Worm (Caenorhabditis elegans) whole organism, L2 larva: ENCODE measurements around the gene srw-118.

Experiments used
- ceh-82 ChIP-seq: fragments of 150-350 bp; optimal IDR thresholded peaks from 2 replicates; lab custom pipeline; 2014; ENCODE audit warnings: missing biosample characterization, missing genetic modification characterization
- elt-1 ChIP-seq: fragments of 150-350 bp; optimal IDR thresholded peaks from 2 replicates; lab custom pipeline; 2014; ENCODE audit warnings: missing biosample characterization, missing genetic modification characterization
- fos-1 ChIP-seq: fragments of 150-350 bp; optimal IDR thresholded peaks from 2 replicates; lab custom pipeline; 2014; ENCODE audit warnings: missing biosample characterization, missing genetic modification characterization
- mab-5 ChIP-seq: fragments of 150-350 bp; optimal IDR thresholded peaks from 2 replicates; lab custom pipeline; 2014; ENCODE audit warnings: missing biosample characterization, missing genetic modification characterization
- nhr-11 ChIP-seq: fragments of 150-350 bp; optimal IDR thresholded peaks from 2 replicates; lab custom pipeline; 2014; ENCODE audit warnings: missing biosample characterization, missing genetic modification characterization
- nhr-25 ChIP-seq: fragments of 150-350 bp; sonication (generic microtip); optimal IDR thresholded peaks from 3 replicates; lab custom pipeline; 2014; ENCODE audit warnings: missing biosample characterization, missing genetic modification characterization
- nhr-77 ChIP-seq: fragments of 150-350 bp; optimal IDR thresholded peaks from 2 replicates; lab custom pipeline; 2014; ENCODE audit warnings: missing biosample characterization, missing genetic modification characterization
- snpc-4 ChIP-seq: fragments of 150-350 bp; optimal IDR thresholded peaks from 2 replicates; lab custom pipeline; 2014; ENCODE audit warnings: missing biosample characterization, missing genetic modification characterization

DNA sequence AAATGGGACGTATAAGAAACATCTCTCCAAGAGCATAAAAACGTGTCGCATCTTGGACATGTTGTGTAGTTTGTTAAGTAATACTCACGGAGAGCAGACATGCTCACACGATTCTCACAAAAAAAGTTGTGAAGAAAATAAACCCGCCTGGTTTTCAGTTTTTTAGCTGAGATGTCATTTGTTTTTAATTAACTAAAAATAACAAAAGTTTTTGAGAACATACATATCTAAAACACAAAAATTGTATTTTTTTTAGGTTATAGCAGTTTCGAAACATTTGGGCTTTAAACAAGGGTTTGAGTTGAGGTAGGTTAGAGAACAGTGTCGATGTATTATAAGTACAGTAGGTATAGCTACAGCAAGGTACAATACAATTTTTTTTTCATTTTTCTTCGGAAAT, 15.1 kb downstream of the srw-118 start, which contains the start of gene srh-88:
- TF ChIP-seq nhr-77, result no peak
- TF ChIP-seq snpc-4 (tag; lab: Kevin White, UChicago), result no peak
- no peak for TF ChIP-seq nhr-11 (tag; lab: Kevin White, UChicago)
- no peak for TF ChIP-seq nhr-25 (tag; lab: Kevin White, UChicago)
- TF ChIP-seq elt-1 (tag; lab: Kevin White, UChicago), result no peak
- no peak for TF ChIP-seq ceh-82 (tag; lab: Kevin White, UChicago)
- TF ChIP-seq mab-5 (tag; lab: Kevin White, UChicago), result no peak
- TF ChIP-seq fos-1 (tag; lab: Kevin White, UChicago), result no peak
